Worm (Caenorhabditis elegans) whole organism, L4 larva: ENCODE results near the gene F44B9.8.

Experiments used
- D1046.2 ChIP-seq: fragments of 200-800 bp; sonication (Bioruptor generic); IDR thresholded peaks from 2 replicates; pipeline ENCODE4 v1.3.6; 2022; ENCODE audit warnings: missing genetic modification characterization, missing compliant biosample characterization
- F10B5.3 ChIP-seq: sonication (generic microtip); optimal IDR thresholded peaks from 2 replicates; lab custom pipeline; 2016; ENCODE audit warnings: mild to moderate bottlenecking, missing genetic modification characterization, missing compliant biosample characterization
- F26F4.8 ChIP-seq: fragments of 200-800 bp; sonication (Bioruptor generic); conservative IDR thresholded peaks from 2 replicates; pipeline ENCODE4 v1.3.6; 2022; ENCODE audit warnings: missing genetic modification characterization, missing compliant biosample characterization
- F37D6.2 ChIP-seq: sonication (generic microtip); optimal IDR thresholded peaks from 2 replicates; lab custom pipeline; 2016; ENCODE audit warnings: mild to moderate bottlenecking, missing genetic modification characterization, missing compliant biosample characterization
- F49E8.2 ChIP-seq: sonication (generic microtip); optimal IDR thresholded peaks from 2 replicates; lab custom pipeline; 2016; ENCODE audit warnings: missing compliant biosample characterization, mild to moderate bottlenecking, missing genetic modification characterization, borderline replicate concordance
- T20F7.1 ChIP-seq: fragments of 200-800 bp; sonication (Bioruptor generic); optimal IDR thresholded peaks from 2 replicates; lab custom pipeline; 2018; ENCODE audit warnings: mild to moderate bottlenecking, missing genetic modification characterization, missing compliant biosample characterization
- T26A8.4 ChIP-seq: fragments of 200-800 bp; sonication (Bioruptor generic); IDR thresholded peaks from 2 replicates; pipeline ENCODE4 v1.3.6; 2022; ENCODE audit warnings: missing genetic modification characterization, missing compliant biosample characterization
- Y75B8A.6 ChIP-seq: fragments of 200-800 bp; sonication (Bioruptor generic); IDR thresholded peaks from 2 replicates; pipeline ENCODE4 v1.3.6; 2022; ENCODE audit warnings: missing genetic modification reagents, missing genetic modification characterization, missing compliant biosample characterization
- aha-1 ChIP-seq: fragments of 150-350 bp; peaks from one replicate; lab custom pipeline; 2014; ENCODE audit warnings: missing biosample characterization, missing genetic modification characterization
- aly-2 ChIP-seq: sonication (generic microtip); optimal IDR thresholded peaks from 2 replicates; lab custom pipeline; 2018; ENCODE audit warnings: missing biosample characterization, missing genetic modification characterization
- arid-1 ChIP-seq: fragments of 200-800 bp; sonication (Bioruptor generic); conservative IDR thresholded peaks from 2 replicates; pipeline ENCODE4 v1.3.6; 2022; ENCODE audit warnings: missing genetic modification reagents, missing genetic modification characterization, missing compliant biosample characterization
- attf-4 ChIP-seq: sonication (generic microtip); optimal IDR thresholded peaks from 3 replicates; lab custom pipeline; 2017; ENCODE audit warnings: missing biosample characterization, missing genetic modification characterization
- ceh-20 ChIP-seq: fragments of 200-800 bp; sonication (Bioruptor generic); IDR thresholded peaks from 2 replicates; pipeline ENCODE4 v1.3.6; 2022; ENCODE audit warnings: missing genetic modification reagents, missing genetic modification characterization, missing compliant biosample characterization
- ceh-28 ChIP-seq: fragments of 150-350 bp; optimal IDR thresholded peaks from 2 replicates; lab custom pipeline; 2014; ENCODE audit warnings: missing biosample characterization, missing genetic modification reagents, missing genetic modification characterization
- ceh-32 ChIP-seq: sonication (generic microtip); optimal IDR thresholded peaks from 2 replicates; lab custom pipeline; 2016; ENCODE audit warnings: mild to moderate bottlenecking, missing genetic modification characterization, missing compliant biosample characterization; ENCODE audit not compliant: poor library complexity
- ces-1 ChIP-seq: fragments of 150-350 bp; sonication (generic microtip); optimal IDR thresholded peaks from 4 replicates; lab custom pipeline; 2014; ENCODE audit warnings: missing biosample characterization, missing genetic modification reagents, missing genetic modification characterization
- daf-12 ChIP-seq: fragments of 150-350 bp; optimal IDR thresholded peaks from 2 replicates; lab custom pipeline; 2014; ENCODE audit warnings: missing biosample characterization, missing genetic modification reagents, missing genetic modification characterization
- daf-16 ChIP-seq, 3 experiments: sonication (generic microtip); optimal IDR thresholded peaks; 2 replicates each; lab custom pipeline; 2016 to 2017; ENCODE audit warnings: missing genetic modification characterization in 3 of 3, missing genetic modification reagents in 3 of 3, mild to moderate bottlenecking in 2 of 3, missing compliant biosample characterization in 2 of 3, missing biosample characterization in 1 of 3, moderate library complexity in 1 of 3
- daf-8 ChIP-seq: fragments of 200-800 bp; sonication (Bioruptor generic); IDR thresholded peaks from 2 replicates; pipeline ENCODE4 v1.3.6; 2022; ENCODE audit warnings: missing genetic modification characterization, missing compliant biosample characterization
- dmd-6 ChIP-seq: fragments of 200-800 bp; sonication (Bioruptor generic); IDR thresholded peaks from 2 replicates; pipeline ENCODE4 v1.3.6; 2022; ENCODE audit warnings: missing genetic modification reagents, missing genetic modification characterization, missing compliant biosample characterization
- dpl-1 ChIP-seq: fragments of 150-350 bp; optimal IDR thresholded peaks from 2 replicates; lab custom pipeline; 2014; ENCODE audit warnings: missing biosample characterization, missing genetic modification reagents, missing genetic modification characterization
- duxl-1 ChIP-seq: sonication (generic microtip); optimal IDR thresholded peaks from 2 replicates; lab custom pipeline; 2016; ENCODE audit warnings: mild to moderate bottlenecking, missing genetic modification characterization, moderate library complexity, missing compliant biosample characterization; ENCODE audit not compliant: poor library complexity
- dve-1 ChIP-seq: sonication (generic microtip); optimal IDR thresholded peaks from 2 replicates; lab custom pipeline; 2017; ENCODE audit warnings: antibody characterized with exemption, mild to moderate bottlenecking, missing genetic modification characterization, missing compliant biosample characterization; ENCODE audit not compliant: insufficient read depth
- egl-43 ChIP-seq: fragments of 200-800 bp; sonication (Bioruptor generic); IDR thresholded peaks from 2 replicates; pipeline ENCODE4 v1.3.6; 2022; ENCODE audit warnings: missing genetic modification reagents, missing genetic modification characterization, missing compliant biosample characterization
- fkh-10 ChIP-seq: fragments of 150-350 bp; optimal IDR thresholded peaks from 2 replicates; lab custom pipeline; 2014; ENCODE audit warnings: missing biosample characterization, missing genetic modification reagents, missing genetic modification characterization
- fos-1 ChIP-seq: fragments of 150-350 bp; optimal IDR thresholded peaks from 2 replicates; lab custom pipeline; 2014; ENCODE audit warnings: missing biosample characterization, missing genetic modification characterization
- gei-8 ChIP-seq: fragments of 200-800 bp; sonication (Bioruptor generic); optimal IDR thresholded peaks from 2 replicates; lab custom pipeline; 2018; ENCODE audit warnings: mild to moderate bottlenecking, missing genetic modification characterization, missing compliant biosample characterization
- hlh-11 ChIP-seq: fragments of 200-800 bp; sonication (Bioruptor generic); optimal IDR thresholded peaks from 2 replicates; lab custom pipeline; 2018; ENCODE audit warnings: mild to moderate bottlenecking, missing genetic modification characterization, missing compliant biosample characterization
- hlh-30 ChIP-seq: sonication (generic microtip); optimal IDR thresholded peaks from 2 replicates; lab custom pipeline; 2017; ENCODE audit warnings: antibody characterized with exemption, mild to moderate bottlenecking, missing genetic modification characterization, missing compliant biosample characterization; ENCODE audit not compliant: insufficient read depth
- lin-1 ChIP-seq: fragments of 200-800 bp; sonication (Bioruptor generic); IDR thresholded peaks from 2 replicates; pipeline ENCODE4 v1.3.6; 2022; ENCODE audit warnings: missing genetic modification reagents, missing genetic modification characterization, missing compliant biosample characterization
- lin-15B ChIP-seq: fragments of 150-350 bp; sonication (generic microtip); optimal IDR thresholded peaks from 3 replicates; lab custom pipeline; 2014; ENCODE audit warnings: missing biosample characterization, missing genetic modification characterization
- lin-29 ChIP-seq: fragments of 200-800 bp; sonication (Bioruptor generic); IDR thresholded peaks from 2 replicates; pipeline ENCODE4 v1.3.6; 2022; ENCODE audit warnings: missing genetic modification reagents, missing genetic modification characterization, missing compliant biosample characterization
- mep-1 ChIP-seq: fragments of 150-350 bp; sonication (generic microtip); optimal IDR thresholded peaks from 3 replicates; lab custom pipeline; 2014; ENCODE audit warnings: missing biosample characterization, missing genetic modification characterization
- nhr-41 ChIP-seq: fragments of 200-800 bp; sonication (Bioruptor generic); IDR thresholded peaks from 2 replicates; pipeline ENCODE4 v1.3.6; 2022; ENCODE audit warnings: missing genetic modification reagents, missing genetic modification characterization, missing compliant biosample characterization
- nhr-42 ChIP-seq: fragments of 200-800 bp; sonication (Bioruptor generic); IDR thresholded peaks from 2 replicates; pipeline ENCODE4 v1.3.6; 2022; ENCODE audit warnings: missing genetic modification characterization, missing compliant biosample characterization
- nhr-76 ChIP-seq: fragments of 150-350 bp; optimal IDR thresholded peaks from 2 replicates; lab custom pipeline; 2014; ENCODE audit warnings: missing biosample characterization, missing genetic modification characterization
- nhr-77 ChIP-seq: fragments of 150-350 bp; optimal IDR thresholded peaks from 2 replicates; lab custom pipeline; 2014; ENCODE audit warnings: missing biosample characterization, missing genetic modification characterization
- pha-4 ChIP-seq, 2 experiments: fragments of 150-350 bp in 1 of 2; fragments of 200-800 bp in 1 of 2; sonication (Bioruptor generic) in 1 of 2; IDR thresholded peaks in 1 of 2; optimal IDR thresholded peaks in 1 of 2; 2 replicates each; pipeline versions ENCODE4 v1.3.6 to Lab custom; 2014 to 2022; ENCODE audit warnings: missing genetic modification characterization in 2 of 2, missing genetic modification reagents in 2 of 2, missing biosample characterization in 1 of 2, missing compliant biosample characterization in 1 of 2
- pqm-1 ChIP-seq: sonication (generic microtip); optimal IDR thresholded peaks from 2 replicates; lab custom pipeline; 2017; ENCODE audit warnings: missing biosample characterization, missing genetic modification characterization
- sdz-12 ChIP-seq: fragments of 200-800 bp; sonication (Bioruptor generic); optimal IDR thresholded peaks from 2 replicates; lab custom pipeline; 2018; ENCODE audit warnings: mild to moderate bottlenecking, missing genetic modification characterization, missing compliant biosample characterization
- skn-1 ChIP-seq: fragments of 150-350 bp; optimal IDR thresholded peaks from 2 replicates; lab custom pipeline; 2014; ENCODE audit warnings: missing biosample characterization, missing genetic modification characterization
- spr-1 ChIP-seq: sonication (generic microtip); optimal IDR thresholded peaks from 2 replicates; lab custom pipeline; 2016; ENCODE audit warnings: mild to moderate bottlenecking, missing genetic modification characterization, missing compliant biosample characterization
- spr-3 ChIP-seq: fragments of 200-800 bp; sonication (Bioruptor generic); optimal IDR thresholded peaks from 2 replicates; lab custom pipeline; 2018; ENCODE audit warnings: mild to moderate bottlenecking, missing genetic modification characterization, missing compliant biosample characterization
- tag-97 ChIP-seq: fragments of 200-800 bp; sonication (Bioruptor generic); IDR thresholded peaks from 2 replicates; pipeline ENCODE4 v1.3.6; 2022; ENCODE audit warnings: missing genetic modification characterization, missing compliant biosample characterization
- unc-130 ChIP-seq: sonication (generic microtip); optimal IDR thresholded peaks from 2 replicates; lab custom pipeline; 2016; ENCODE audit warnings: missing genetic modification reagents, missing genetic modification characterization, missing compliant biosample characterization
- unc-62 ChIP-seq, 3 experiments: fragments of 150-350 bp in 1 of 3; sonication (generic microtip); optimal IDR thresholded peaks in 2 of 3; peaks in 1 of 3; 1 replicate in 1 of 3; 2 replicates in 2 of 3; lab custom pipeline; 2014 to 2017; ENCODE audit warnings: missing biosample characterization in 3 of 3, missing genetic modification characterization in 3 of 3, missing genetic modification reagents in 3 of 3, missing genotype in 1 of 3
- vab-7 ChIP-seq: fragments of 200-800 bp; sonication (Bioruptor generic); IDR thresholded peaks from 2 replicates; pipeline ENCODE4 v1.3.6; 2022; ENCODE audit warnings: missing genetic modification reagents, missing genetic modification characterization, missing compliant biosample characterization
- zfp-2 ChIP-seq: sonication (generic microtip); optimal IDR thresholded peaks from 2 replicates; lab custom pipeline; 2016; ENCODE audit warnings: mild to moderate bottlenecking, missing genetic modification characterization, missing compliant biosample characterization
- ztf-7 ChIP-seq: fragments of 150-350 bp; optimal IDR thresholded peaks from 2 replicates; lab custom pipeline; 2014; ENCODE audit warnings: missing biosample characterization, missing genetic modification characterization

Gene F44B9.8

DNA sequence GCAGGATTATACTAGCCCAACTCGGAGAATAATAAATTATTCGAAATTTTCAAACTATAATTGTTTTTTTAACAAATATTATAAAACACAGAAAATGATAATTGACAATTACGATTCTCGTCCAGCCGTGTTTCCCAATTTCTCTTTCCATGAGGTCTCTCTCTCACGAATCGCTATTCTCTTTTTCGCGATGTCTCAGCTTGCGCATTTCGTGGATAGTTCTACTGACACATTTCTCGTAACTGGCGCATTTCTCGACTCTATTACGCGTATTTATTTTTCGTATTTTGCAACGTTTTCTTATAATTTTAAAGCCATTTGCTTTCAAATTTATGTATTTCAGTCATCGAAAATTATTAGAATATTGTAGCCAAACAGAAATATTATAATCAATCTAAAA lies 14.3 kb upstream of the F44B9.8 start (continued):
- TF ChIP-seq dve-1 (tag; lab: Kevin White, UChicago) = peak; percentile 99
- peak; percentile 91 for TF ChIP-seq lin-15B
- peak; percentile 99 for TF ChIP-seq sdz-12 (GFP tag; lab: Kevin White, UChicago)
- peak in 1 of 2 experiments; percentile 100 for TF ChIP-seq unc-62 (GFP tag; optimal IDR thresholded peaks at IDR 0.05 in 1 of 2; lab: Kevin White, UChicago)
- TF ChIP-seq unc-62 (tag; optimal IDR thresholded peaks at IDR 0.05; lab: Kevin White, UChicago) = peak; percentile 58
- peak; percentile 92 for TF ChIP-seq dpl-1
- TF ChIP-seq daf-8 (GFP tag; lab: Robert Waterston, UW) = 0 out of 2 replicates have a peak, but pooled peaks have one; percentile 85
- TF ChIP-seq mep-1 (tag; lab: Kevin White, UChicago) = peak; percentile 99
- TF ChIP-seq fkh-10 (GFP tag; lab: Kevin White, UChicago) = peak; percentile 99
- peak; percentile 86 for TF ChIP-seq spr-3 (GFP tag; lab: Kevin White, UChicago)
- TF ChIP-seq F26F4.8 = peak; percentile 64; the same call in 1 of the 2 replicates
- peak; percentile 57 for TF ChIP-seq nhr-76
- no peak for TF ChIP-seq skn-1 (tag; lab: Kevin White, UChicago)
- TF ChIP-seq nhr-77 (tag; lab: Kevin White, UChicago) = peak; percentile 99
- peak; percentile 82 for TF ChIP-seq ztf-7 (tag; lab: Kevin White, UChicago)
- peak; percentile 76; the same call in 1 of the 2 replicates for TF ChIP-seq lin-1 (GFP tag; lab: Robert Waterston, UW)
- peak; percentile 97 for TF ChIP-seq T20F7.1
- no peak for TF ChIP-seq daf-12 (tag; lab: Kevin White, UChicago)
- peak; percentile 86 for TF ChIP-seq aly-2
- TF ChIP-seq fos-1 (tag; lab: Kevin White, UChicago) = no peak
- peak; percentile 98 for TF ChIP-seq aha-1
- TF ChIP-seq duxl-1 (tag; lab: Kevin White, UChicago) = peak; percentile 95
- peak; percentile 83 for TF ChIP-seq T26A8.4 (GFP tag; lab: Robert Waterston, UW)
- 0 out of 2 replicates have a peak, but pooled peaks have one; percentile 83 for TF ChIP-seq tag-97 (GFP tag; lab: Robert Waterston, UW)
- no peak for TF ChIP-seq F10B5.3 (tag; lab: Kevin White, UChicago)
- TF ChIP-seq zfp-2 (tag; lab: Kevin White, UChicago) = peak; percentile 83
- peak; percentile 97 for TF ChIP-seq dmd-6
- TF ChIP-seq ceh-20 (GFP tag; lab: Robert Waterston, UW) = peak; percentile 97
- peak; percentile 93 for TF ChIP-seq hlh-30
- peak; percentile 98 for TF ChIP-seq arid-1 (GFP tag; lab: Robert Waterston, UW)
- TF ChIP-seq ceh-28 (tag; lab: Kevin White, UChicago) = peak; percentile 52
- TF ChIP-seq attf-4 (tag; lab: Kevin White, UChicago) = no peak
- TF ChIP-seq egl-43 (GFP tag; lab: Robert Waterston, UW) = no peak; the same call in 1 of the 2 replicates
- peak; percentile 94 for TF ChIP-seq spr-1 (tag; lab: Kevin White, UChicago)
- TF ChIP-seq nhr-41 (GFP tag; lab: Robert Waterston, UW) = peak; percentile 84
- TF ChIP-seq hlh-11 (tag; lab: Kevin White, UChicago) = peak; percentile 97
- TF ChIP-seq ceh-32 = peak; percentile 13
- TF ChIP-seq F49E8.2 (tag; lab: Kevin White, UChicago) = peak; percentile 83
- peak; percentile 88 for TF ChIP-seq ces-1
- peak; percentile 94 for TF ChIP-seq nhr-42 (GFP tag; lab: Robert Waterston, UW)
- TF ChIP-seq F37D6.2 = peak; percentile 94
- peak; percentile 93 for TF ChIP-seq pha-4 (GFP tag; IDR thresholded peaks at IDR 0.05; lab: Robert Waterston, UW)
- peak; percentile 98 for TF ChIP-seq pha-4 (tag; optimal IDR thresholded peaks at IDR 0.05; lab: Kevin White, UChicago)
- peak; percentile 86 for TF ChIP-seq pqm-1 (tag; lab: Kevin White, UChicago)
- peak; percentile 75 for TF ChIP-seq gei-8 (GFP tag; lab: Kevin White, UChicago)
- peak; percentile 97 for TF ChIP-seq D1046.2 (GFP tag; lab: Robert Waterston, UW)
- TF ChIP-seq vab-7 (GFP tag; lab: Robert Waterston, UW) = peak; percentile 100
- peak; percentile 62 to 80 for TF ChIP-seq daf-16 (GFP tag; optimal IDR thresholded peaks at IDR 0.05; lab: Kevin White, UChicago)
- TF ChIP-seq daf-16 (tag; optimal IDR thresholded peaks at IDR 0.05; lab: Kevin White, UChicago) = peak; percentile 90
- peak; percentile 98 for TF ChIP-seq Y75B8A.6 (GFP tag; lab: Robert Waterston, UW)
- TF ChIP-seq lin-29 = peak; percentile 80; the same call in 1 of the 2 replicates
- peak; percentile 99 for TF ChIP-seq unc-130 (GFP tag; lab: Kevin White, UChicago)
